Fruit fly (Drosophila melanogaster) whole organism, embryonic: ENCODE measurements around the gene CG16710.

Experiments used
- CG1024 ChIP-seq: fragments of 200-800 bp; sonication (Bioruptor generic); IDR thresholded peaks from 2 replicates; pipeline ENCODE4 v1.3.6; 2022; ENCODE audit warnings: missing biosample characterization, missing genetic modification characterization
- CG10274 ChIP-seq: fragments of 200-800 bp; sonication (Bioruptor generic); optimal IDR thresholded peaks from 3 replicates; lab custom pipeline; 2017; ENCODE audit warnings: missing biosample characterization, mild to moderate bottlenecking, missing genetic modification characterization
- CG10979 ChIP-seq: fragments of 200-800 bp; sonication (Bioruptor generic); optimal IDR thresholded peaks from 2 replicates; lab custom pipeline; 2018; ENCODE audit warnings: missing biosample characterization, mild to moderate bottlenecking, missing genetic modification characterization, moderate library complexity
- CG11696 ChIP-seq: fragments of 200-800 bp; sonication (Bioruptor generic); IDR thresholded peaks from 2 replicates; pipeline ENCODE4 v1.3.6; 2022; ENCODE audit warnings: missing biosample characterization, missing genetic modification characterization
- CG12299 ChIP-seq: fragments of 200-800 bp; sonication (Bioruptor generic); optimal IDR thresholded peaks from 2 replicates; lab custom pipeline; 2018; ENCODE audit warnings: missing biosample characterization, mild to moderate bottlenecking, missing genetic modification characterization
- CG1233 ChIP-seq: fragments of 200-800 bp; sonication (Bioruptor generic); optimal IDR thresholded peaks from 4 replicates; lab custom pipeline; 2018; ENCODE audit warnings: missing biosample characterization, mild to moderate bottlenecking, missing genetic modification characterization
- CG12659 ChIP-seq: fragments of 200-800 bp; sonication (Bioruptor generic); optimal IDR thresholded peaks from 3 replicates; lab custom pipeline; 2017; ENCODE audit warnings: mild to moderate bottlenecking, missing biosample characterization, missing genetic modification reagents, missing genetic modification characterization
- CG13296 ChIP-seq: fragments of 200-800 bp; sonication (Bioruptor generic); optimal IDR thresholded peaks from 3 replicates; lab custom pipeline; 2018; ENCODE audit warnings: missing biosample characterization, mild to moderate bottlenecking, missing genetic modification characterization
- CG15011 ChIP-seq: fragments of 200-800 bp; sonication (Bioruptor generic); optimal IDR thresholded peaks from 3 replicates; lab custom pipeline; 2018; ENCODE audit warnings: missing biosample characterization, mild to moderate bottlenecking, missing genetic modification characterization
- CG15514 ChIP-seq: fragments of 200-800 bp; sonication (Bioruptor generic); optimal IDR thresholded peaks from 3 replicates; lab custom pipeline; 2017; ENCODE audit warnings: missing biosample characterization, missing genetic modification characterization, mild to moderate bottlenecking, moderate library complexity, missing genetic modification reagents
- CG17612 ChIP-seq: fragments of 200-800 bp; sonication (Bioruptor generic); IDR thresholded peaks from 2 replicates; pipeline ENCODE4 v1.3.6; 2022; ENCODE audit warnings: missing biosample characterization, missing genetic modification characterization
- CG2712 ChIP-seq: fragments of 200-800 bp; optimal IDR thresholded peaks from 3 replicates; lab custom pipeline; 2019; ENCODE audit warnings: missing biosample characterization, mild to moderate bottlenecking, missing genetic modification characterization, moderate library complexity
- CG3847 ChIP-seq: fragments of 200-800 bp; sonication (Bioruptor generic); IDR thresholded peaks from 2 replicates; pipeline ENCODE4 v1.3.6; 2022; ENCODE audit warnings: missing biosample characterization, missing genetic modification characterization
- CG43689 ChIP-seq: fragments of 200-800 bp; sonication (Bioruptor generic); IDR thresholded peaks from 2 replicates; pipeline ENCODE4 v1.3.6; 2022; ENCODE audit warnings: missing biosample characterization, missing genetic modification characterization
- CG4617 ChIP-seq: fragments of 200-800 bp; sonication (Bioruptor generic); optimal IDR thresholded peaks from 3 replicates; lab custom pipeline; 2016; ENCODE audit warnings: missing biosample characterization, missing genetic modification characterization, borderline replicate concordance
- CG4707 ChIP-seq: fragments of 200-800 bp; sonication (Bioruptor generic); optimal IDR thresholded peaks from 2 replicates; lab custom pipeline; 2018; ENCODE audit warnings: missing biosample characterization, mild to moderate bottlenecking, missing genetic modification characterization, moderate library complexity
- CG6689 ChIP-seq: fragments of 200-800 bp; sonication (Bioruptor generic); IDR thresholded peaks from 2 replicates; pipeline ENCODE4 v1.3.6; 2022; ENCODE audit warnings: missing biosample characterization, missing genetic modification characterization
- CG7786 ChIP-seq: fragments of 200-800 bp; sonication (Bioruptor generic); optimal IDR thresholded peaks from 2 replicates; lab custom pipeline; 2016; ENCODE audit warnings: missing biosample characterization, missing genetic modification characterization
- CG7839 ChIP-seq: fragments of 200-800 bp; sonication (Bioruptor generic); optimal IDR thresholded peaks from 3 replicates; lab custom pipeline; 2018; ENCODE audit warnings: missing biosample characterization, mild to moderate bottlenecking, missing genetic modification characterization, moderate library complexity
- CG7963 ChIP-seq: fragments of 200-800 bp; sonication (Bioruptor generic); IDR thresholded peaks from 3 replicates; pipeline ENCODE4 v1.3.6; 2022; ENCODE audit warnings: missing biosample characterization, missing genetic modification characterization; ENCODE audit not compliant: partially characterized antibody
- CG7987 ChIP-seq: fragments of 200-800 bp; sonication (Bioruptor generic); optimal IDR thresholded peaks from 2 replicates; lab custom pipeline; 2018; ENCODE audit warnings: missing biosample characterization, mild to moderate bottlenecking, missing genetic modification characterization, moderate library complexity
- CG8924 ChIP-seq: fragments of 200-800 bp; optimal IDR thresholded peaks from 3 replicates; lab custom pipeline; 2019; ENCODE audit warnings: missing biosample characterization, mild to moderate bottlenecking, missing genetic modification characterization, moderate library complexity
- Dip2 ChIP-seq: fragments of 200-800 bp; sonication (Bioruptor generic); IDR thresholded peaks from 2 replicates; pipeline ENCODE4 v1.3.6; 2022; ENCODE audit warnings: missing biosample characterization, missing genetic modification characterization
- Ets65A ChIP-seq: fragments of 200-800 bp; sonication (Bioruptor generic); peaks from one replicate; lab custom pipeline; 2016; ENCODE audit warnings: missing biosample characterization, missing genetic modification characterization
- Fer3 ChIP-seq: fragments of 200-800 bp; sonication (Bioruptor generic); optimal IDR thresholded peaks from 2 replicates; lab custom pipeline; 2018; ENCODE audit warnings: missing biosample characterization, mild to moderate bottlenecking, missing genetic modification characterization, moderate library complexity
- HLH54F ChIP-seq: fragments of 200-800 bp; sonication (Bioruptor generic); optimal IDR thresholded peaks from 3 replicates; lab custom pipeline; 2016; ENCODE audit warnings: missing biosample characterization, missing genetic modification characterization
- Hr78 ChIP-seq, 2 experiments: fragments of 200-800 bp in 1 of 2; fragments of >200 bp in 1 of 2; sonication (Bioruptor generic) in 1 of 2; optimal IDR thresholded peaks; 2 replicates each; lab custom pipeline; 2017 to 2019; ENCODE audit warnings: missing biosample characterization in 2 of 2, missing genetic modification characterization in 2 of 2, mild to moderate bottlenecking in 1 of 2, moderate library complexity in 1 of 2
- Myb ChIP-seq: fragments of 200-800 bp; sonication (Bioruptor generic); optimal IDR thresholded peaks from 2 replicates; lab custom pipeline; 2016; ENCODE audit warnings: missing biosample characterization, missing genetic modification characterization
- Ptx1 ChIP-seq: fragments of 200-800 bp; sonication (Bioruptor generic); IDR thresholded peaks from 2 replicates; pipeline ENCODE4 v1.3.6; 2022; ENCODE audit warnings: missing biosample characterization, missing genetic modification characterization
- Sox102F ChIP-seq: fragments of 200-800 bp; sonication (Bioruptor generic); optimal IDR thresholded peaks from 2 replicates; lab custom pipeline; 2018; ENCODE audit warnings: missing biosample characterization, mild to moderate bottlenecking, missing genetic modification characterization, moderate library complexity
- Trl ChIP-seq, 3 experiments: fragments of >200 bp in 2 of 3; fragments of 200-800 bp in 1 of 3; sonication (Bioruptor generic) in 1 of 3; optimal IDR thresholded peaks; 2 replicates in 1 of 3; 3 replicates in 2 of 3; lab custom pipeline; 2016 to 2017; ENCODE audit warnings: missing biosample characterization in 1 of 3, missing genetic modification characterization in 1 of 3
- abd-A ChIP-seq: fragments of 200-800 bp; sonication (Bioruptor generic); optimal IDR thresholded peaks from 3 replicates; lab custom pipeline; 2019; ENCODE audit warnings: missing biosample characterization, mild to moderate bottlenecking, missing genetic modification characterization, moderate library complexity
- en ChIP-seq: fragments of 200-800 bp; sonication (Bioruptor generic); optimal IDR thresholded peaks from 2 replicates; lab custom pipeline; 2016; ENCODE audit warnings: missing biosample characterization, missing genetic modification characterization
- exex ChIP-seq: fragments of 200-800 bp; sonication (Bioruptor generic); optimal IDR thresholded peaks from 4 replicates; lab custom pipeline; 2018; ENCODE audit warnings: missing biosample characterization, mild to moderate bottlenecking, missing genetic modification characterization, moderate library complexity
- fd96Cb ChIP-seq: fragments of 200-800 bp; sonication (Bioruptor generic); optimal IDR thresholded peaks from 2 replicates; lab custom pipeline; 2018; ENCODE audit warnings: missing biosample characterization, mild to moderate bottlenecking, missing genetic modification characterization, moderate library complexity
- fu2 ChIP-seq: fragments of 200-800 bp; sonication (Bioruptor generic); optimal IDR thresholded peaks from 2 replicates; lab custom pipeline; 2016; ENCODE audit warnings: missing biosample characterization, missing genetic modification characterization
- lilli ChIP-seq: fragments of 200-800 bp; sonication (Bioruptor generic); optimal IDR thresholded peaks from 3 replicates; lab custom pipeline; 2016; ENCODE audit warnings: missing biosample characterization, missing genetic modification characterization
- maf-S ChIP-seq: fragments of 200-800 bp; sonication (Bioruptor generic); optimal IDR thresholded peaks from 2 replicates; lab custom pipeline; 2016; ENCODE audit warnings: missing biosample characterization, missing genetic modification characterization
- mld ChIP-seq: fragments of 200-800 bp; sonication (Bioruptor generic); IDR thresholded peaks from 3 replicates; pipeline ENCODE4 v1.3.6; 2022; ENCODE audit warnings: missing biosample characterization, missing genetic modification characterization; ENCODE audit not compliant: partially characterized antibody
- pho ChIP-seq: fragments of 200-800 bp; sonication (Bioruptor generic); optimal IDR thresholded peaks from 2 replicates; lab custom pipeline; 2016; ENCODE audit warnings: missing biosample characterization, missing genetic modification characterization
- pros ChIP-seq: fragments of 200-800 bp; sonication (Bioruptor generic); optimal IDR thresholded peaks from 3 replicates; lab custom pipeline; 2019; ENCODE audit warnings: missing biosample characterization, mild to moderate bottlenecking, missing genetic modification characterization, moderate library complexity
- salm ChIP-seq: fragments of 200-800 bp; sonication (Bioruptor generic); optimal IDR thresholded peaks from 2 replicates; lab custom pipeline; 2018; ENCODE audit warnings: missing biosample characterization, mild to moderate bottlenecking, missing genetic modification characterization
- sd ChIP-seq: fragments of 200-800 bp; sonication (Bioruptor generic); optimal IDR thresholded peaks from 3 replicates; lab custom pipeline; 2018; ENCODE audit warnings: missing biosample characterization, mild to moderate bottlenecking, missing genetic modification characterization, moderate library complexity
- sens-2 ChIP-seq: fragments of 200-800 bp; sonication (Bioruptor generic); IDR thresholded peaks from 2 replicates; pipeline ENCODE4 v1.3.6; 2022; ENCODE audit warnings: missing biosample characterization, missing genetic modification characterization
- twi ChIP-seq: fragments of 200-800 bp; optimal IDR thresholded peaks from 2 replicates; lab custom pipeline; 2019; ENCODE audit warnings: missing biosample characterization, mild to moderate bottlenecking, missing genetic modification characterization, moderate library complexity
- unpg ChIP-seq: fragments of 200-800 bp; sonication (Bioruptor generic); optimal IDR thresholded peaks from 3 replicates; lab custom pipeline; 2018; ENCODE audit warnings: missing biosample characterization, mild to moderate bottlenecking, missing genetic modification characterization, moderate library complexity

The CG16710 gene

DNA sequence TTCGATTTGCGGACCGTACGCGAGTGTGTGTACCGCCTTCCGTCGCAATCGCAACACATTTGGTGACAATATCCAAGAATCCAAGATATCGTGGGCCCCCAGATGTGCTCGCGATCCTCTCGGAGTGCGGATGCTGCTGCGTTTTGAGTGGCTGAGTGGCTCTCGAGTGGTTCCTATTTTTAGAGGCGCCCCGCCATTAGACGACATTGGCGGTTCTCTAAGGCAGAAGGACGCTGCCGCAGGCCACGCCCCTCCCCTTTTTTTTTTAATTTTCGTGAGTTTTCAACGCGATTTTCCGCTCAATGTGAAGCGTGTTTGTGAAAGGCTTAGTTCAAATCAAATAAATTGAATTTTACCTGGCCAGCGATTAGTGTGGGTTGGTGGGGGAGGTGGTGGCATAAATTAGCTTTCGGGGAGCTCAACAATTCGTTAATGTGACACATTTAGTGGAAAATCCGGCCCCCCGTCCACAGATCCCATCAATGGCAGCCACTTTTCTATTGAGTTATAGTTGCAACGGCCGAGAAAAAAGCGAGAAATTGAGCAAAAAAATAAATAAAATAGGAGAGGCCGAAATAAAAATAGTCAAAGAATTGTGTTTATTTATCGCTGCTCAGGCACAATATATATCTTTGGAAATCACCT lies 36.1 kb downstream of the CG16710 start, which contains the start of gene nau (continued):
- TF ChIP-seq CG11696 (GFP tag; lab: Robert Waterston, UW) (no peak), sens-2 (GFP tag; lab: Robert Waterston, UW) (no peak), en (GFP tag; lab: Kevin White, UChicago) (no peak), Sox102F (GFP tag; lab: Kevin White, UChicago) (no peak), sd (tag; lab: Kevin White, UChicago) (peak; percentile 65), twi (tag; lab: Kevin White, UChicago) (no peak), CG6689 (no peak), CG1233 (GFP tag; lab: Kevin White, UChicago) (no peak), CG17612 (GFP tag; lab: Robert Waterston, UW) (no peak), pros (GFP tag; lab: Kevin White, UChicago) (no peak), HLH54F (GFP tag; lab: Kevin White, UChicago) (no peak)

DNA sequence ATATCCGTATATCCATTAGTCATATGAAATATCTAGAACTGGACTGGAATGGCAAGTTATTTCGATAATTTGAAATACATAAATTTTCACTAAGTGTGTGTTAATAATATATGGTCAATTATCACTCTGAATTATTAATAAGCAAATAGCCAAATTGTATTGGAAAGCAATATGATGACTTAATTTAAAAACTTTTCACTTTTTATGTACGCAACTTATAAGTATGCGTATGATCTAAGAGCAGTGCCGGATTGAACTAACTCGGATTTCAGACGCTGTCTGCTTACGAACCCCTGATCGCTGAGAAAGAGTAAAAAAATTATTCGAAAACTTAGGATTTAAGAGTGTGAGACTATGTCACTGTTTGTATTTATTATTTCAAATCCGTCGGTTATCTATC lies 39.2 kb downstream of the CG16710 start, which contains the start of gene CG10232:
Gene CG10232, minus strand, starts transcription at position 101 of the 400 bp plus-strand sequence.
- TF ChIP-seq CG1024 (GFP tag; lab: Robert Waterston, UW) = no peak
- no peak for TF ChIP-seq mld
- no peak for TF ChIP-seq lilli (GFP tag; lab: Kevin White, UChicago)
- TF ChIP-seq CG43689 (GFP tag; lab: Robert Waterston, UW) = no peak
- TF ChIP-seq CG7963 (GFP tag; lab: Robert Waterston, UW) = no peak

DNA sequence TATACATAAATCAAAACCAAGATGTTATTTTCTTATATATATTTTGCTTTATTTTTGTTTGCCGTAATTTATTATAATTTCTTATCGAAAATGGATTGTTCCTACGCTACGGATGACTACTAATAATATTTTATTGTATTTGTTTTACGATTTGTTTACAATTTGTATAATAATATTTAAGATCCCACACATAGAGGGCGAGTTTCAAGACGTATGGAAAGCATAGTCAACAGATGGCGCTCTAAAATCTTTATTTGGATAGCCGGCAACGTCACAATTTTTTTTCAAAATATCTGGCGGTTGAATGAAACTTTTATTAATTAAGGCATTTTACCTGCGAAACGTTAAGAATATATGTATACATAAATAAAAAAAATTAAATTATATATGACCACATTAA lies 39.6 kb downstream of the CG16710 start:
- peak; percentile 98 for TF ChIP-seq Dip2 (GFP tag; lab: Robert Waterston, UW)
- no peak for TF ChIP-seq Hr78 (GFP tag; optimal IDR thresholded peaks at IDR 0.05; lab: Kevin White, UChicago)
- no peak for TF ChIP-seq Trl (optimal IDR thresholded peaks at IDR 0.05; lab: Kevin White, UChicago)
- TF ChIP-seq Trl (GFP tag; optimal IDR thresholded peaks at IDR 0.05; lab: Kevin White, UChicago) = peak; percentile 19
- TF ChIP-seq CG4617 (GFP tag; lab: Kevin White, UChicago) = peak; percentile 7
- TF ChIP-seq salm (tag; lab: Kevin White, UChicago) = peak; percentile 67
- TF ChIP-seq Fer3 (tag; lab: Kevin White, UChicago) = peak; percentile 27
- no peak for TF ChIP-seq CG15011 (GFP tag; lab: Kevin White, UChicago)
- peak; percentile 34 for TF ChIP-seq CG15514 (GFP tag; lab: Kevin White, UChicago)
- no peak for TF ChIP-seq CG7786 (GFP tag; lab: Kevin White, UChicago)
- TF ChIP-seq pho (GFP tag; lab: Kevin White, UChicago) = no peak
- TF ChIP-seq unpg (GFP tag; lab: Kevin White, UChicago) = peak; percentile 23
- TF ChIP-seq CG2712 (tag; lab: Kevin White, UChicago) = peak; percentile 53
- TF ChIP-seq CG10274 = no peak
- peak; percentile 65 for TF ChIP-seq CG3847 (GFP tag; lab: Robert Waterston, UW)
- peak; percentile 61 for TF ChIP-seq CG12659
- TF ChIP-seq CG7839 (tag; lab: Kevin White, UChicago) = peak; percentile 35
- no peak for TF ChIP-seq fu2
- peak; percentile 24 for TF ChIP-seq CG10979 (tag; lab: Kevin White, UChicago)
- TF ChIP-seq CG8924 (tag; lab: Kevin White, UChicago) = peak; percentile 12
- TF ChIP-seq fd96Cb = no peak
- peak; percentile 34 for TF ChIP-seq CG7987 (GFP tag; lab: Kevin White, UChicago)
- no peak for TF ChIP-seq CG4707
- peak; percentile 19 for TF ChIP-seq CG13296 (GFP tag; lab: Kevin White, UChicago)
- TF ChIP-seq maf-S (GFP tag; lab: Kevin White, UChicago) = peak; percentile 9
- TF ChIP-seq CG12299 (tag; lab: Kevin White, UChicago) = no peak
- peak; percentile 91 for TF ChIP-seq Ets65A
- peak; percentile 41 for TF ChIP-seq exex
- peak; percentile 63 for TF ChIP-seq abd-A (tag; lab: Kevin White, UChicago)
- TF ChIP-seq Myb = peak; percentile 70
- peak; percentile 46; the same call in 1 of the 2 replicates for TF ChIP-seq Ptx1 (GFP tag; lab: Robert Waterston, UW)
- TF ChIP-seq Sox102F (GFP tag; lab: Kevin White, UChicago) = peak; percentile 47
